Worm (Caenorhabditis elegans): ENCODE results near the gene C35D10.5.

DNA sequence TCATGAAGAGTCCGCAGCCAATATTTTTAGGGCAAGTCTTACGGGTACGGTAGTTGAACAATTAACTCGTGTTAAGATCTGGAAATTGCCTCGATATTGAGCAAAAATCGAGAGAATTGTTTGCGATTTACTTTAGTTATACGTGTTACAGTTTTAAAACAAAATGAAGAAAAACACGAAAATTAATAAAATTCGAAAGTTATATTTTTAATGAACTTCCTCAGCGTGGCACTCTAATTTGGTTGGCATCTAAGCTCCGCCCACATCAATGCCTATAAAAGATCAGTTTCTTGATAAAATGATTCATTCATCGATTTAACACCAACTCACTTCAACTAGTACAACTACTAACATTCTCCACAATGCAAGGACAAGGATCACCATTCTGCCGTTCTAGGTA is 8.3 kb downstream of the C35D10.5 start, which contains the start of gene gipc-1:
- TF ChIP-seq him-1 (tag; optimal IDR thresholded peaks at IDR 0.05) = no peak
- no peak for TF ChIP-seq dao-5 (tag; optimal IDR thresholded peaks at IDR 0.05)
- TF ChIP-seq W03F9.2 (tag; optimal IDR thresholded peaks at IDR 0.05) = no peak

Data from whole organism, L4/young adult.